Fruit fly (Drosophila melanogaster): ENCODE measurements around the gene CG9135.

Gene CG9135

dm6 chr2L:6082157-6082645 lies 31.6 kb downstream of the CG9135 start, which contains the start of gene Kr-h1 (continued):
- TF ChIP-seq Opbp (GFP tag; IDR thresholded peaks at IDR 0.05; ENCODE audit: partially characterized antibody) (no peak), ken (GFP tag; IDR thresholded peaks at IDR 0.05) (no peak), CG11093 (GFP tag; IDR thresholded peaks at IDR 0.05) (no peak), sim (GFP tag; IDR thresholded peaks at IDR 0.05) (no peak), ato (GFP tag; IDR thresholded peaks at IDR 0.05; ENCODE audit: partially characterized antibody) (no peak), D (optimal IDR thresholded peaks at IDR 0.05) (no peak), D (GFP tag; optimal IDR thresholded peaks at IDR 0.05) (no peak), CG1602 (GFP tag; optimal IDR thresholded peaks at IDR 0.05) (no peak), so (GFP tag; IDR thresholded peaks at IDR 0.05) (0 out of 3 replicates have a peak, but pooled peaks have one; percentile 35), Abd-B (GFP tag; optimal IDR thresholded peaks at IDR 0.05) (no peak), h (optimal IDR thresholded peaks at IDR 0.05) (no peak), tup (GFP tag; optimal IDR thresholded peaks at IDR 0.05) (no peak), CG15479 (GFP tag; optimal IDR thresholded peaks at IDR 0.05) (no peak), dmrt99B (tag; optimal IDR thresholded peaks at IDR 0.05) (no peak), Lim3 (GFP tag; IDR thresholded peaks at IDR 0.05) (no peak), HLH3B (GFP tag; IDR thresholded peaks at IDR 0.05) (no peak), ewg (GFP tag; optimal IDR thresholded peaks at IDR 0.05) (no peak), CG11085 (GFP tag; IDR thresholded peaks at IDR 0.05) (no peak), CG5180 (GFP tag; optimal IDR thresholded peaks at IDR 0.05) (no peak), kay (GFP tag; optimal IDR thresholded peaks at IDR 0.05) (no peak), Gug (GFP tag; IDR thresholded peaks at IDR 0.05) (no peak), CG6254 (GFP tag; optimal IDR thresholded peaks at IDR 0.05) (no peak), crol (GFP tag; IDR thresholded peaks at IDR 0.05) (no peak), CG5245 (GFP tag; optimal IDR thresholded peaks at IDR 0.05) (no peak), ab (GFP tag; optimal IDR thresholded peaks at IDR 0.05) (no peak), Rx (GFP tag; IDR thresholded peaks at IDR 0.05) (no peak), HHEX (GFP tag; optimal IDR thresholded peaks at IDR 0.05) (no peak), CG32772 (GFP tag; IDR thresholded peaks at IDR 0.05) (no peak), CG10209 (GFP tag; optimal IDR thresholded peaks at IDR 0.05) (no peak), rib (GFP tag; IDR thresholded peaks at IDR 0.05) (peak; percentile 85), CG3163 (GFP tag; optimal IDR thresholded peaks at IDR 0.05) (no peak), insv (GFP tag; optimal IDR thresholded peaks at IDR 0.05) (no peak), mam (GFP tag; optimal IDR thresholded peaks at IDR 0.05) (no peak), Atf3 (GFP tag; optimal IDR thresholded peaks at IDR 0.05) (no peak), Med (GFP tag) (no peak), Oaz (GFP tag; IDR thresholded peaks at IDR 0.05) (no peak), exex (tag; optimal IDR thresholded peaks at IDR 0.05) (peak; percentile 68), ash1 (GFP tag; optimal IDR thresholded peaks at IDR 0.05) (no peak), Awh (GFP tag; IDR thresholded peaks at IDR 0.05) (no peak), CG31224 (GFP tag; IDR thresholded peaks at IDR 0.05) (no peak), gsb (GFP tag; IDR thresholded peaks at IDR 0.05) (no peak), row (GFP tag; IDR thresholded peaks at IDR 0.05) (no peak), Chrac-16 (GFP tag; optimal IDR thresholded peaks at IDR 0.05) (no peak), CG13287 (GFP tag; IDR thresholded peaks at IDR 0.05; ENCODE audit: partially characterized antibody) (peak; percentile 42; the same call in 1 of the 2 replicates), CG10274 (GFP tag; optimal IDR thresholded peaks at IDR 0.05) (no peak), CG7271 (tag; optimal IDR thresholded peaks at IDR 0.05) (no peak), eve (GFP tag; optimal IDR thresholded peaks at IDR 0.05) (no peak), vvl (GFP tag; IDR thresholded peaks at IDR 0.05) (no peak), Nf-YC (tag; optimal IDR thresholded peaks at IDR 0.05) (no peak), CG7987 (GFP tag; optimal IDR thresholded peaks at IDR 0.05) (no peak), btn (GFP tag; optimal IDR thresholded peaks at IDR 0.05) (no peak), wor (GFP tag; IDR thresholded peaks at IDR 0.05) (no peak), sna (GFP tag; IDR thresholded peaks at IDR 0.05; ENCODE audit: partially characterized antibody) (no peak)
